Worm (Caenorhabditis elegans) whole organism, L4 larva: ENCODE data around the gene deg-3.

ENCODE experiments used
- F26F4.8 ChIP-seq: fragments of 200-800 bp; sonication (Bioruptor generic); conservative IDR thresholded peaks from 2 replicates; pipeline ENCODE4 v1.3.6; 2022; ENCODE audit warnings: missing genetic modification characterization, missing compliant biosample characterization
- F44E2.7 ChIP-seq: fragments of 200-800 bp; sonication (Bioruptor generic); IDR thresholded peaks from 2 replicates; pipeline ENCODE4 v2.1.2; 2022; ENCODE audit warnings: missing genetic modification characterization, missing compliant biosample characterization
- R02D3.7 ChIP-seq: fragments of 150-350 bp; sonication (generic microtip); optimal IDR thresholded peaks from 3 replicates; lab custom pipeline; 2014; ENCODE audit warnings: missing biosample characterization, missing genetic modification characterization
- Y105C5A.15 ChIP-seq: fragments of 200-800 bp; sonication (Bioruptor generic); IDR thresholded peaks from 2 replicates; pipeline ENCODE4 v1.3.6; 2022; ENCODE audit warnings: missing genetic modification characterization, missing compliant biosample characterization
- Y48G9A.11 ChIP-seq: fragments of 200-800 bp; sonication (Bioruptor generic); IDR thresholded peaks from 2 replicates; pipeline ENCODE4 v1.3.6; 2022; ENCODE audit warnings: missing genetic modification reagents, missing genetic modification characterization, missing compliant biosample characterization
- ZK337.2 ChIP-seq: fragments of 200-800 bp; sonication (Bioruptor generic); IDR thresholded peaks from 2 replicates; pipeline ENCODE4 v1.3.6; 2022; ENCODE audit warnings: missing genetic modification reagents, missing genetic modification characterization, missing compliant biosample characterization
- aha-1 ChIP-seq: fragments of 150-350 bp; peaks from one replicate; lab custom pipeline; 2014; ENCODE audit warnings: missing biosample characterization, missing genetic modification characterization
- ceh-44 ChIP-seq: fragments of 200-800 bp; sonication (Bioruptor generic); IDR thresholded peaks from 2 replicates; pipeline ENCODE4 v1.3.6; 2022; ENCODE audit warnings: missing genetic modification reagents, missing genetic modification characterization, missing compliant biosample characterization
- ceh-82 ChIP-seq: sonication (generic microtip); optimal IDR thresholded peaks from 2 replicates; lab custom pipeline; 2017; ENCODE audit warnings: missing biosample characterization, missing genetic modification characterization
- daf-16 ChIP-seq, 3 experiments: sonication (generic microtip); optimal IDR thresholded peaks; 2 replicates each; lab custom pipeline; 2016 to 2017; ENCODE audit warnings: missing genetic modification characterization in 3 of 3, missing genetic modification reagents in 3 of 3, mild to moderate bottlenecking in 2 of 3, missing compliant biosample characterization in 2 of 3, missing biosample characterization in 1 of 3, moderate library complexity in 1 of 3
- dmd-9 ChIP-seq: fragments of 200-800 bp; sonication (Bioruptor generic); IDR thresholded peaks from 2 replicates; pipeline ENCODE4 v1.3.6; 2022; ENCODE audit warnings: missing genetic modification reagents, missing genetic modification characterization, missing compliant biosample characterization
- dpl-1 ChIP-seq: fragments of 150-350 bp; optimal IDR thresholded peaks from 2 replicates; lab custom pipeline; 2014; ENCODE audit warnings: missing biosample characterization, missing genetic modification reagents, missing genetic modification characterization
- dve-1 ChIP-seq: sonication (generic microtip); optimal IDR thresholded peaks from 2 replicates; lab custom pipeline; 2017; ENCODE audit warnings: antibody characterized with exemption, mild to moderate bottlenecking, missing genetic modification characterization, missing compliant biosample characterization; ENCODE audit not compliant: insufficient read depth
- fos-1 ChIP-seq: fragments of 150-350 bp; optimal IDR thresholded peaks from 2 replicates; lab custom pipeline; 2014; ENCODE audit warnings: missing biosample characterization, missing genetic modification characterization
- hif-1 ChIP-seq, 2 experiments: sonication (generic microtip); optimal IDR thresholded peaks; 2 replicates each; lab custom pipeline; 2016 to 2017; ENCODE audit warnings: missing compliant biosample characterization in 2 of 2, missing genetic modification characterization in 2 of 2, missing genetic modification reagents in 2 of 2, missing genotype in 2 of 2, mild to moderate bottlenecking in 1 of 2
- hlh-11 ChIP-seq: fragments of 200-800 bp; sonication (Bioruptor generic); optimal IDR thresholded peaks from 2 replicates; lab custom pipeline; 2018; ENCODE audit warnings: mild to moderate bottlenecking, missing genetic modification characterization, missing compliant biosample characterization
- hlh-30 ChIP-seq: sonication (generic microtip); optimal IDR thresholded peaks from 2 replicates; lab custom pipeline; 2017; ENCODE audit warnings: antibody characterized with exemption, mild to moderate bottlenecking, missing genetic modification characterization, missing compliant biosample characterization; ENCODE audit not compliant: insufficient read depth
- lin-29 ChIP-seq: fragments of 200-800 bp; sonication (Bioruptor generic); IDR thresholded peaks from 2 replicates; pipeline ENCODE4 v1.3.6; 2022; ENCODE audit warnings: missing genetic modification reagents, missing genetic modification characterization, missing compliant biosample characterization
- lir-3 ChIP-seq: sonication (generic microtip); optimal IDR thresholded peaks from 2 replicates; lab custom pipeline; 2016; ENCODE audit warnings: mild to moderate bottlenecking, missing genetic modification characterization, missing compliant biosample characterization
- mes-2 ChIP-seq: sonication (generic microtip); optimal IDR thresholded peaks from 2 replicates; lab custom pipeline; 2016; ENCODE audit warnings: missing genotype, mild to moderate bottlenecking, missing genetic modification characterization, missing compliant biosample characterization; ENCODE audit not compliant: poor library complexity, severe bottlenecking
- mxl-3 ChIP-seq: fragments of 200-800 bp; sonication (Bioruptor generic); optimal IDR thresholded peaks from 2 replicates; lab custom pipeline; 2018; ENCODE audit warnings: mild to moderate bottlenecking, missing genetic modification characterization, missing compliant biosample characterization
- nhr-11 ChIP-seq: fragments of 150-350 bp; optimal IDR thresholded peaks from 2 replicates; lab custom pipeline; 2014; ENCODE audit warnings: missing biosample characterization, missing genetic modification characterization
- nhr-237 ChIP-seq: sonication (generic microtip); optimal IDR thresholded peaks from 2 replicates; lab custom pipeline; 2017; ENCODE audit warnings: missing biosample characterization, missing genetic modification characterization
- nhr-28 ChIP-seq: fragments of 150-350 bp; optimal IDR thresholded peaks from 2 replicates; lab custom pipeline; 2014; ENCODE audit warnings: missing biosample characterization, missing genetic modification characterization
- nhr-42 ChIP-seq: fragments of 200-800 bp; sonication (Bioruptor generic); IDR thresholded peaks from 2 replicates; pipeline ENCODE4 v1.3.6; 2022; ENCODE audit warnings: missing genetic modification characterization, missing compliant biosample characterization
- nhr-48 ChIP-seq: sonication (generic microtip); optimal IDR thresholded peaks from 2 replicates; lab custom pipeline; 2016; ENCODE audit warnings: mild to moderate bottlenecking, missing genetic modification characterization, missing compliant biosample characterization
- nhr-76 ChIP-seq: fragments of 150-350 bp; optimal IDR thresholded peaks from 2 replicates; lab custom pipeline; 2014; ENCODE audit warnings: missing biosample characterization, missing genetic modification characterization
- nhr-77 ChIP-seq: fragments of 150-350 bp; optimal IDR thresholded peaks from 2 replicates; lab custom pipeline; 2014; ENCODE audit warnings: missing biosample characterization, missing genetic modification characterization
- php-3 ChIP-seq: fragments of 200-800 bp; sonication (Bioruptor generic); IDR thresholded peaks from 2 replicates; pipeline ENCODE4 v1.3.6; 2022; ENCODE audit warnings: missing genetic modification reagents, missing genetic modification characterization, missing compliant biosample characterization
- pqm-1 ChIP-seq: sonication (generic microtip); optimal IDR thresholded peaks from 2 replicates; lab custom pipeline; 2017; ENCODE audit warnings: missing biosample characterization, missing genetic modification characterization
- tag-97 ChIP-seq: fragments of 200-800 bp; sonication (Bioruptor generic); IDR thresholded peaks from 2 replicates; pipeline ENCODE4 v1.3.6; 2022; ENCODE audit warnings: missing genetic modification characterization, missing compliant biosample characterization
- tra-1 ChIP-seq: fragments of 200-800 bp; sonication (Bioruptor generic); IDR thresholded peaks from 2 replicates; pipeline ENCODE4 v1.3.6; 2022; ENCODE audit warnings: missing genetic modification reagents, missing genetic modification characterization, missing compliant biosample characterization
- unc-62 ChIP-seq, 3 experiments: fragments of 150-350 bp in 1 of 3; sonication (generic microtip); optimal IDR thresholded peaks in 2 of 3; peaks in 1 of 3; 1 replicate in 1 of 3; 2 replicates in 2 of 3; lab custom pipeline; 2014 to 2017; ENCODE audit warnings: missing biosample characterization in 3 of 3, missing genetic modification characterization in 3 of 3, missing genetic modification reagents in 3 of 3, missing genotype in 1 of 3
- zip-11 ChIP-seq: fragments of 200-800 bp; sonication (Bioruptor generic); IDR thresholded peaks from 2 replicates; pipeline ENCODE4 v1.3.6; 2022; ENCODE audit warnings: missing genetic modification characterization, missing compliant biosample characterization

Gene deg-3

DNA sequence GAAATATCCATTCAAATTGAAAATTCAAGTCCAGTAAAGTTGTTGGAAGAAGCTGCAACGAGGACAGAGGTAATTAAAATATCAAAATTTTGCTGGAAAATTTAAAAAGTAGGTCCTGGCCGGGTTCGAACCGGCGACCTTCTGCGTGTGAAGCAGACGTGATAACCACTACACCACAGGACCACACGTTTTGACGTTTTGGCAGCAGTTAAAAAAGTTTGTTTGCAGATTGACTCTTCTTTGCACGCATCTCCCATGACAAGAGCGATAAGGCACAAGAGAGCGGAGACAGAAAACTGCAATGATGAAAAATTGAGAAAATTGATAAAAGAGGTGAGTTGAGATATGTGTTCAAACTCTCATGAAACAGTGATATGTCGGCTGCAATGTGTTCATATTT is 2.8 kb downstream of the deg-3 start (continued):
- TF ChIP-seq dmd-9 (GFP tag; lab: Robert Waterston, UW) (0 out of 2 replicates have a peak, but pooled peaks have one; percentile 54), nhr-76 (no peak), tra-1 (GFP tag; lab: Robert Waterston, UW) (no peak), zip-11 (GFP tag; lab: Robert Waterston, UW) (no peak), unc-62 (GFP tag; optimal IDR thresholded peaks at IDR 0.05 in 1 of 2; lab: Kevin White, UChicago) (no peak), unc-62 (tag; optimal IDR thresholded peaks at IDR 0.05; lab: Kevin White, UChicago) (no peak), F26F4.8 (no peak), nhr-11 (tag; lab: Kevin White, UChicago) (no peak), nhr-42 (no peak), hlh-30 (tag; lab: Kevin White, UChicago) (peak; percentile 69), hlh-11 (tag; lab: Kevin White, UChicago) (peak; percentile 77), dpl-1 (peak; percentile 6), lir-3 (no peak), Y48G9A.11 (GFP tag; lab: Robert Waterston, UW) (0 out of 2 replicates have a peak, but pooled peaks have one; percentile 22), R02D3.7 (tag; lab: Kevin White, UChicago) (no peak), nhr-77 (tag; lab: Kevin White, UChicago) (no peak), Y105C5A.15 (no peak), lin-29 (GFP tag; lab: Robert Waterston, UW) (no peak), F44E2.7 (GFP tag; lab: Robert Waterston, UW) (0 out of 2 replicates have a peak, but pooled peaks have one; percentile 52), mxl-3 (GFP tag; lab: Kevin White, UChicago) (peak; percentile 51), ceh-44 (GFP tag; lab: Robert Waterston, UW) (0 out of 2 replicates have a peak, but pooled peaks have one; percentile 18), ceh-82 (no peak), mes-2 (tag; lab: Kevin White, UChicago) (peak; percentile 69), tag-97 (GFP tag; lab: Robert Waterston, UW) (no peak), nhr-48 (no peak), hif-1 (tag; optimal IDR thresholded peaks at IDR 0.05; lab: Kevin White, UChicago) (peak in 1 of 2 experiments; percentile 38)

DNA sequence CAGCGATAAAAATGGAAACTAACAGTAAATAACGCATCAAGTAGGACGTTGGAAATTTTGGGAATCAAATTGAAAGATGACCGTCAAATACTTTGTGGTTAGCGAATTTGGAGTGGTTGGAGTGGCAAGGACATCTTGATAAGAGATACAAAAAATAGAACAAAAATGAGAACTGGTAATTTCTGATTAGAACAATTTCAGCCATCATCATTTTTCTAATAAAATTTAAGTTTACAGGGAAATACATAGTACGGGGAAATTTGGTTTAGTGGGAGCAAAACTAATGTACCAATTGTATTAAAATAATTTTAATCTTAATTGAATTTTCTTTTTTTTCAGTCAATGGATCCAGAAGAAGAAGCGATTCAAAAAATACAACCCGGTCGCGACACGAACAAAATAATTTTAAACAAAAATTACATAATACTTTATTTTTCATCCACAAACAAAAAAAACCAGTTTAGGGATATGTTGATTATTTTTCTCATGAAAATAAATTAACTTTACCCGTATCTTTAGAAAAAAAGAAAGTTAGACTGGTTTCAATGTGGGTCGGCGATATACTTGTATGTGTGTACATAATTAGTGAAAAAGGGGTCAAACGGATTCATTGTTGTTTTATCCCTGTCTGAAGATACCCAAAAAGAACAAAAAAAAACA is 3.9 kb downstream of the deg-3 start, which contains the start of the genes K03B8.8 and grl-3:
K03B8.8 (minus strand) TSS at position 101 of the 660 bp plus-strand sequence.
grl-3 (plus strand) TSS at position 610 of the 660 bp plus-strand sequence.
- TF ChIP-seq fos-1 (no peak), nhr-28 (peak; percentile 20)

DNA sequence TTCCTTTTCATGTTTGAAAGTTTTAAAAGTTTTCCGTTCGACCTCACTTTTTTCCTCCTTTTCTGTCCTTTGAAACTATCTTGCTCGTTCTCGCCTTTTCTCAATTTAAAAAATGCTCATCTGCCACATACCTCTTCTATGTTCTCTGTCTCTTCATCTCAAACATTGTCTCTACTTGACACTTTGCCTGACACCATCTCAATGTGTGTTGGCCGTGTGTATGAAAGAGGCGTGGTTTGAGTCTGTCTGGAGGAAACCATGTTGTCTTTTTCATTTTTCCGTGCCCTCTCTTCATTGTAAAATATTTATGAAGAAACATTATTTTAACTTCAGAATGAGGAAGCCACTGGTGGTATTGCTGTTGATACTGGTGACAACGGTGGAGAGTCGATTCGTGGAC is 7.7 kb downstream of the deg-3 start, which contains the start of gene K03B8.6:
K03B8.6 (plus strand) TSS at position 334 of the 400 bp plus-strand sequence.
- TF ChIP-seq unc-62 (GFP tag; optimal IDR thresholded peaks at IDR 0.05 in 1 of 2; lab: Kevin White, UChicago) (peak in 1 of 2 experiments; percentile 64), unc-62 (tag; optimal IDR thresholded peaks at IDR 0.05; lab: Kevin White, UChicago) (no peak), lir-3 (no peak), aha-1 (tag; lab: Kevin White, UChicago) (peak; percentile 70)

DNA sequence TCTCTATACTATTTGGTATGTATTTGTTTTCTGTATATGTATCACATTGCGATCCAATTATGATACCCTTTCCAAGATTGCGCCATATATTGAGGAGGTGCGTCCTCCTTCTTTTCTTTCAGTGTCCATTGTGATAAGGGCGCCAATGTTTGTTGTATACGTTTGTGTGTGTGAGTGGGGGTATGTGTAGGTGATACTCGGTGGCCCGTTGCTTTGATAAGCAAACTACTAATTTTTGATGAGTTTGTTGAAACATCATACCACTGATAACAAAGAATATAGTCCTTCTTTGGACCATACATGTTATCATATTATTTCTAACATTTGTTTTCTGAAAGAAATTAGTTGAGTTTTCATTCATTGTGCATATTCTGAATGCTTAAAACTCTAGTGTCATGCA is 11.3 kb downstream of the deg-3 start:
- TF ChIP-seq daf-16 (GFP tag; optimal IDR thresholded peaks at IDR 0.05; lab: Kevin White, UChicago) = no peak
- TF ChIP-seq daf-16 (tag; optimal IDR thresholded peaks at IDR 0.05; lab: Kevin White, UChicago) = peak; percentile 76
- peak; percentile 64 for TF ChIP-seq pqm-1 (tag; lab: Kevin White, UChicago)
- TF ChIP-seq php-3 (GFP tag; lab: Robert Waterston, UW) = 0 out of 2 replicates have a peak, but pooled peaks have one; percentile 38
- peak; percentile 44 for TF ChIP-seq aha-1 (tag; lab: Kevin White, UChicago)
- TF ChIP-seq nhr-28 = peak; percentile 32
- TF ChIP-seq ZK337.2 = no peak
- peak; percentile 55 for TF ChIP-seq hlh-11 (tag; lab: Kevin White, UChicago)
- TF ChIP-seq dve-1 (tag; lab: Kevin White, UChicago) = peak; percentile 53
- no peak for TF ChIP-seq nhr-237
